Worm (Caenorhabditis elegans): ENCODE data around the gene ugt-30.

Gene ugt-30

ce11 chrV:15085335-15085800 is 39.7 kb downstream of the ugt-30 start, which contains the start of the genes ahsa-1 and C01G10.7 (continued):
- no peak for TF ChIP-seq nhr-48 (tag; optimal IDR thresholded peaks at IDR 0.05)
- no peak for TF ChIP-seq spr-3 (GFP tag; optimal IDR thresholded peaks at IDR 0.05)
- peak; percentile 70 for TF ChIP-seq F37D6.2 (tag; optimal IDR thresholded peaks at IDR 0.05)
- TF ChIP-seq F49E8.2 (tag; optimal IDR thresholded peaks at IDR 0.05; ENCODE audit: borderline replicate concordance), result peak; percentile 56
- TF ChIP-seq tra-1 (GFP tag; IDR thresholded peaks at IDR 0.05), result peak; percentile 58; the same call in 1 of the 2 replicates
- TF ChIP-seq Y48G9A.11 (GFP tag; IDR thresholded peaks at IDR 0.05), result peak; percentile 82
- peak; percentile 45 to 64; a peak in 2 of 4 replicates for TF ChIP-seq madf-5 (GFP tag; IDR thresholded peaks at IDR 0.05)
- no peak for TF ChIP-seq attf-4 (tag; optimal IDR thresholded peaks at IDR 0.05)
- peak; percentile 52; the same call in 1 of the 2 replicates for TF ChIP-seq mdt-29 (GFP tag; IDR thresholded peaks at IDR 0.05)
- TF ChIP-seq lir-3 (tag; optimal IDR thresholded peaks at IDR 0.05), result no peak
- no peak for TF ChIP-seq lin-29 (GFP tag; IDR thresholded peaks at IDR 0.05)
- no peak for TF ChIP-seq Y5F2A.4 (GFP tag; optimal IDR thresholded peaks at IDR 0.05)
- no peak for TF ChIP-seq nhr-111 (GFP tag; optimal IDR thresholded peaks at IDR 0.05)
- peak in 1 of 2 experiments; percentile 72 for TF ChIP-seq daf-16 (GFP tag; optimal IDR thresholded peaks at IDR 0.05)
- TF ChIP-seq daf-16 (tag; optimal IDR thresholded peaks at IDR 0.05), result no peak
- TF ChIP-seq skn-1 (tag; optimal IDR thresholded peaks at IDR 0.05), result no peak
- TF ChIP-seq ceh-44 (GFP tag; IDR thresholded peaks at IDR 0.05), result peak; percentile 72; the same call in 1 of the 2 replicates
- TF ChIP-seq ztf-7 (tag; optimal IDR thresholded peaks at IDR 0.05), result peak; percentile 40

- TF ChIP-seq mdt-29 (GFP tag; IDR thresholded peaks at IDR 0.05) (no peak), php-3 (GFP tag; IDR thresholded peaks at IDR 0.05) (no peak), ztf-7 (tag; optimal IDR thresholded peaks at IDR 0.05) (no peak), ZK337.2 (GFP tag; IDR thresholded peaks at IDR 0.05) (no peak), pha-4 (GFP tag; IDR thresholded peaks at IDR 0.05) (peak; percentile 47; the same call in 1 of the 2 replicates), pha-4 (tag; optimal IDR thresholded peaks at IDR 0.05) (no peak), ceh-28 (tag; optimal IDR thresholded peaks at IDR 0.05) (no peak), tra-1 (GFP tag; IDR thresholded peaks at IDR 0.05) (no peak), dmd-8 (GFP tag; IDR thresholded peaks at IDR 0.05) (no peak), hif-1 (tag; optimal IDR thresholded peaks at IDR 0.05) (no peak), cey-2 (tag; optimal IDR thresholded peaks at IDR 0.05; ENCODE audit: borderline replicate concordance, insufficient read depth) (no peak), Y75B8A.6 (GFP tag; IDR thresholded peaks at IDR 0.05) (0 out of 2 replicates have a peak, but pooled peaks have one; percentile 21), duxl-1 (tag; optimal IDR thresholded peaks at IDR 0.05; ENCODE audit: poor library complexity) (peak; percentile 44), set-16 (GFP tag; IDR thresholded peaks at IDR 0.05) (no peak), dpl-1 (GFP tag; optimal IDR thresholded peaks at IDR 0.05) (no peak), ceh-44 (GFP tag; IDR thresholded peaks at IDR 0.05) (no peak), mxl-2 (GFP tag; conservative IDR thresholded peaks at IDR 0.05) (no peak), Y48G9A.11 (GFP tag; IDR thresholded peaks at IDR 0.05) (peak; percentile 58; the same call in 1 of the 2 replicates), nhr-10 (tag; optimal IDR thresholded peaks at IDR 0.05) (no peak), hlh-30 (tag; optimal IDR thresholded peaks at IDR 0.05; ENCODE audit: insufficient read depth) (no peak), snpc-4 (tag; optimal IDR thresholded peaks at IDR 0.05) (no peak), lin-29 (GFP tag; IDR thresholded peaks at IDR 0.05) (no peak), arid-1 (GFP tag; conservative IDR thresholded peaks at IDR 0.05) (0 out of 2 replicates have a peak, but pooled peaks have one; percentile 30), daf-12 (tag; optimal IDR thresholded peaks at IDR 0.05) (no peak), Y5F2A.4 (GFP tag; optimal IDR thresholded peaks at IDR 0.05) (no peak), attf-4 (tag; optimal IDR thresholded peaks at IDR 0.05) (no peak), hmg-1.1 (GFP tag; IDR thresholded peaks at IDR 0.05) (no peak), spr-3 (GFP tag; optimal IDR thresholded peaks at IDR 0.05) (no peak), zfp-3 (GFP tag; conservative IDR thresholded peaks at IDR 0.05) (no peak), jun-1 (tag; optimal IDR thresholded peaks at IDR 0.05) (no peak), mxl-3 (GFP tag; optimal IDR thresholded peaks at IDR 0.05) (no peak), lin-13 (GFP tag; optimal IDR thresholded peaks at IDR 0.05) (peak; percentile 35), spr-1 (tag; optimal IDR thresholded peaks at IDR 0.05) (no peak), nhr-76 (tag; optimal IDR thresholded peaks at IDR 0.05) (no peak), lin-38 (GFP tag; IDR thresholded peaks at IDR 0.05) (peak; percentile 66), F49E8.2 (tag; optimal IDR thresholded peaks at IDR 0.05; ENCODE audit: borderline replicate concordance) (peak; percentile 32), rbr-2 (tag; optimal IDR thresholded peaks at IDR 0.05) (no peak), dve-1 (tag; optimal IDR thresholded peaks at IDR 0.05; ENCODE audit: insufficient read depth) (peak; percentile 10), ama-1 (optimal IDR thresholded peaks at IDR 0.05) (peak; percentile 70)
Measured at ce11 chrV:15083659-15084058, 41.4 kb downstream of the ugt-30 start.

Measured in whole organism, L4 larva.